Worm (Caenorhabditis elegans) whole organism, L2 larva: ENCODE measurements around the gene str-35.

ENCODE experiments used
- ZK546.5 ChIP-seq: sonication (generic microtip); optimal IDR thresholded peaks from 2 replicates; lab custom pipeline; 2017; ENCODE audit warnings: missing biosample characterization, missing genetic modification characterization
- egl-27 ChIP-seq: sonication (generic microtip); optimal IDR thresholded peaks from 3 replicates; lab custom pipeline; 2017; ENCODE audit warnings: missing biosample characterization, missing genetic modification reagents, missing genetic modification characterization
- elt-1 ChIP-seq: fragments of 150-350 bp; optimal IDR thresholded peaks from 2 replicates; lab custom pipeline; 2014; ENCODE audit warnings: missing biosample characterization, missing genetic modification characterization
- lin-13 ChIP-seq: fragments of 150-350 bp; optimal IDR thresholded peaks from 2 replicates; lab custom pipeline; 2014; ENCODE audit warnings: missing biosample characterization, missing genetic modification reagents, missing genetic modification characterization
- lsy-2 ChIP-seq, 2 experiments: fragments of 150-350 bp in 1 of 2; sonication (generic microtip) in 1 of 2; optimal IDR thresholded peaks; 2 replicates each; lab custom pipeline; 2014 to 2017; ENCODE audit warnings: missing biosample characterization in 2 of 2, missing genetic modification characterization in 2 of 2
- nhr-12 ChIP-seq: fragments of 150-350 bp; optimal IDR thresholded peaks from 2 replicates; lab custom pipeline; 2014; ENCODE audit warnings: missing biosample characterization, missing genetic modification characterization
- nhr-21 ChIP-seq: fragments of 150-350 bp; optimal IDR thresholded peaks from 2 replicates; lab custom pipeline; 2014; ENCODE audit warnings: missing biosample characterization, missing genetic modification characterization
- nhr-25 ChIP-seq: fragments of 150-350 bp; sonication (generic microtip); optimal IDR thresholded peaks from 3 replicates; lab custom pipeline; 2014; ENCODE audit warnings: missing biosample characterization, missing genetic modification characterization
- nhr-6 ChIP-seq: fragments of 150-350 bp; optimal IDR thresholded peaks from 2 replicates; lab custom pipeline; 2014; ENCODE audit warnings: missing biosample characterization, missing genetic modification characterization
- snpc-4 ChIP-seq: fragments of 150-350 bp; optimal IDR thresholded peaks from 2 replicates; lab custom pipeline; 2014; ENCODE audit warnings: missing biosample characterization, missing genetic modification characterization
- zag-1 ChIP-seq: fragments of 150-350 bp; optimal IDR thresholded peaks from 2 replicates; lab custom pipeline; 2014; ENCODE audit warnings: missing biosample characterization, missing genetic modification characterization
- ztf-11 ChIP-seq: sonication (generic microtip); optimal IDR thresholded peaks from 2 replicates; lab custom pipeline; 2017; ENCODE audit warnings: missing biosample characterization, missing genetic modification characterization
- ztf-4 ChIP-seq: fragments of 150-350 bp; optimal IDR thresholded peaks from 2 replicates; lab custom pipeline; 2014; ENCODE audit warnings: missing biosample characterization, missing genetic modification characterization

ce11 chrV:4504445-4504844, 29.8 kb downstream of the str-35 start:
- no peak for TF ChIP-seq snpc-4 (tag; lab: Kevin White, UChicago)
- no peak for TF ChIP-seq zag-1
- TF ChIP-seq egl-27 (tag; lab: Kevin White, UChicago), result no peak
- TF ChIP-seq ztf-4 (tag; lab: Kevin White, UChicago), result no peak
- TF ChIP-seq nhr-21 (tag; lab: Kevin White, UChicago), result no peak
- TF ChIP-seq nhr-6 (tag; lab: Kevin White, UChicago), result no peak
- TF ChIP-seq nhr-12 (tag; lab: Kevin White, UChicago), result no peak
- TF ChIP-seq ZK546.5 (tag; lab: Kevin White, UChicago), result no peak
- no peak for TF ChIP-seq elt-1 (tag; lab: Kevin White, UChicago)
- TF ChIP-seq nhr-25 (tag; lab: Kevin White, UChicago), result no peak
- no peak for TF ChIP-seq lsy-2 (tag; optimal IDR thresholded peaks at IDR 0.05; lab: Kevin White, UChicago)
- TF ChIP-seq ztf-11, result no peak
- no peak for TF ChIP-seq lin-13 (GFP tag; lab: Kevin White, UChicago)
